Worm (Caenorhabditis elegans): ENCODE results near the gene T09F3.4.
A peak's percentile ranks its signal among the peaks of the same experiment; 100 is the strongest.

Gene T09F3.4

DNA sequence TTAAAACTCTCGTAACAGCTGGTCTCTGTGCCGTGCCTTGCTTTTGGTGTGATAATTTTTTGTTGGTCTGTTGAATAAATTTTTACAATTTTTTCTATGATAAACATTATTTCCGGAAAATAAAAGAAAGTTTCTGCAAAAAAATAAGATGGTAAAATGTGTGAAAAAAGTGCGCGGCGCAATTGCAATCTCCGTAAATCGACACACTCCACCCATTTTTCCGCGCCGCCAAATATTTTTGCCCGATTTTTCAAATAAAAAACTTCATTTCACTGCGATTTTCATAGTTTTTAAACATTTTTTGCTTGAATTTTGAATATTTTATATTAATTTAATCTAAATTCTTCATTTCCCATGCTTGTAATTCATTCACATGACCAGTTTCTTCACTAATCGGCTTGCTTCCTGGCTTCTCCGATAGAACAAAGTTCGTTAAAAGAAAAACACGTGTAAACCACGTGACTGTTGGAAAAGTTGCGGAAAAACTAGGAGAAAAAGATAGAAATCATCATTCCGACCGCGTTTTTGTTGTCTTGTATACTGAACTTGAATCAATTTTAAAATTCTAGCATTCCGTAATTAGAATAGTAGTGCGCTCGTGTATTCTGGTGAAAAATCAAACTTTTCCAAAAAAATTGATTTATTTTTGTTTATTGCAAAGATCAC, 7.3 kb upstream of the T09F3.4 start:
- TF ChIP-seq ceh-31 (tag; optimal IDR thresholded peaks at IDR 0.05) (peak; percentile 56), unc-42 (tag; optimal IDR thresholded peaks at IDR 0.05) (peak; percentile 34), dve-1 (tag; optimal IDR thresholded peaks at IDR 0.05) (peak; percentile 16), ets-4 (tag; optimal IDR thresholded peaks at IDR 0.05) (no peak), fkh-6 (tag; optimal IDR thresholded peaks at IDR 0.05) (peak; percentile 0), odd-2 (tag; optimal IDR thresholded peaks at IDR 0.05) (no peak), dmd-4 (tag; optimal IDR thresholded peaks at IDR 0.05; ENCODE audit: borderline replicate concordance) (no peak), nfya-1 (tag; optimal IDR thresholded peaks at IDR 0.05) (peak; percentile 69), lim-6 (tag; optimal IDR thresholded peaks at IDR 0.05) (no peak), ttx-3 (tag; optimal IDR thresholded peaks at IDR 0.05) (peak; percentile 80), sox-4 (tag; optimal IDR thresholded peaks at IDR 0.05) (peak; percentile 50), ref-2 (tag; optimal IDR thresholded peaks at IDR 0.05) (peak; percentile 51), ceh-48 (tag; optimal IDR thresholded peaks at IDR 0.05) (peak; percentile 31), ceh-34 (tag; optimal IDR thresholded peaks at IDR 0.05) (peak; percentile 59), pax-1 (tag; optimal IDR thresholded peaks at IDR 0.05) (no peak), fkh-10 (GFP tag; optimal IDR thresholded peaks at IDR 0.05) (no peak), ztf-16 (tag; optimal IDR thresholded peaks at IDR 0.05) (peak; percentile 45), unc-86 (tag; optimal IDR thresholded peaks at IDR 0.05) (no peak), lin-11 (tag; optimal IDR thresholded peaks at IDR 0.05) (no peak), tbx-2 (tag; optimal IDR thresholded peaks at IDR 0.05) (peak; percentile 96), gmeb-2 (tag; optimal IDR thresholded peaks at IDR 0.05) (peak; percentile 67), ceh-14 (tag; optimal IDR thresholded peaks at IDR 0.05) (peak; percentile 70), C38D4.7 (GFP tag; optimal IDR thresholded peaks at IDR 0.05) (peak; percentile 50), sdc-2 (tag; optimal IDR thresholded peaks at IDR 0.05) (no peak), sox-2 (GFP tag; IDR thresholded peaks at IDR 0.05) (peak; percentile 19; the same call in 1 of the 2 replicates), F13H6.1 (tag; optimal IDR thresholded peaks at IDR 0.05) (peak; percentile 17), pat-9 (tag; optimal IDR thresholded peaks at IDR 0.05) (peak; percentile 50), hlh-15 (tag; optimal IDR thresholded peaks at IDR 0.05) (no peak), npax-4 (tag; optimal IDR thresholded peaks at IDR 0.05) (no peak), ceh-6 (GFP tag; optimal IDR thresholded peaks at IDR 0.05) (no peak), ceh-45 (GFP tag; IDR thresholded peaks at IDR 0.05) (peak; percentile 53; the same call in 1 of the 2 replicates), unc-55 (GFP tag; optimal IDR thresholded peaks at IDR 0.05) (no peak), ceh-22 (tag; optimal IDR thresholded peaks at IDR 0.05) (no peak), ceh-30 (tag; optimal IDR thresholded peaks at IDR 0.05) (no peak), fax-1 (tag; optimal IDR thresholded peaks at IDR 0.05) (peak; percentile 63), C08G9.2 (tag; optimal IDR thresholded peaks at IDR 0.05) (peak; percentile 36), elt-2 (tag; optimal IDR thresholded peaks at IDR 0.05) (peak; percentile 86), ahr-1 (tag; optimal IDR thresholded peaks at IDR 0.05) (peak; percentile 46), T23F11.4 (GFP tag; optimal IDR thresholded peaks at IDR 0.05) (no peak), pqm-1 (tag; optimal IDR thresholded peaks at IDR 0.05) (no peak), pag-3 (tag; optimal IDR thresholded peaks at IDR 0.05; ENCODE audit: borderline replicate concordance) (no peak), pha-4 (tag; optimal IDR thresholded peaks at IDR 0.05) (no peak), ceh-18 (tag; optimal IDR thresholded peaks at IDR 0.05) (peak; percentile 16), hlh-8 (tag; optimal IDR thresholded peaks at IDR 0.05) (peak; percentile 13), syd-9 (tag; optimal IDR thresholded peaks at IDR 0.05) (no peak), che-1 (tag; optimal IDR thresholded peaks at IDR 0.05) (peak; percentile 60), unc-3 (GFP tag; conservative IDR thresholded peaks at IDR 0.05) (peak; percentile 49; the same call in 1 of the 2 replicates), unc-3 (tag; optimal IDR thresholded peaks at IDR 0.05) (peak; percentile 36), hlh-6 (tag; optimal IDR thresholded peaks at IDR 0.05) (no peak), hlh-30 (tag; optimal IDR thresholded peaks at IDR 0.05; ENCODE audit: insufficient read depth) (peak; percentile 33), ceh-2 (tag; optimal IDR thresholded peaks at IDR 0.05) (peak; percentile 42), ama-1 (optimal IDR thresholded peaks at IDR 0.05) (no peak), elt-4 (tag; optimal IDR thresholded peaks at IDR 0.05) (no peak)

Measured in whole organism, late embryonic.